Worm (Caenorhabditis elegans): ENCODE measurements around the gene C14A11.2.
A peak's percentile ranks its signal among the peaks of the same experiment; 100 is the strongest.

The C14A11.2 gene

DNA sequence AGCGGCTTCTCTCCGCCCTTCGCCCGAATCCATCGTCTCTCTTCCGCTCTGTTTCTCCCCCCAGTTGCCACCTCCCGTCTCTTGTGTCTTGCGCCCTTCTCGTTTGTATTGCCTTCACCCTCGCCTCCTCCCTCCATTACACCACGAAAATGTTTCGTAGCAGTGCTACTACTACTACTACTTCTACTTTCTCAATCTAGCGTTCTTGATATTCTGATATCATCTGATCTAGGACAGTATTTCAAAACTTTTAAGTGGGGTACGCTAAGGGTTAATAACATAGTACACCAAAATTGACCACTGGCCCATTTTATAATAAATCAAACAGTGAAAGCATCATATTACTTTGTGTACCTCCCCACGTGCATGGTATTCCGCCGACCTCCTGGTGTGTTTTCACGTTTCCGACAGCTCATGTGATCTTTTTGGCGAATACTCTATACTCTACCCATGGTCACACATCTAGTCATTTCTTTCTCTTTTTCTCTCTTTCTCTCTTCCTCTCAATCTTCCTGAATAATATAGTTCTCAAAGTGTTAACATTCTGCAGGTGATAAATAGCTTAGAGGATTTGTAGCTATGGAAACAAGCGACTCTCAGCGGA, at the start of gene C14A11.2 (continued):
- no peak for TF ChIP-seq pqm-1 (tag; optimal IDR thresholded peaks at IDR 0.05)
- no peak for TF ChIP-seq ceh-30 (tag; optimal IDR thresholded peaks at IDR 0.05)
- no peak for TF ChIP-seq ama-1 (optimal IDR thresholded peaks at IDR 0.05)
- TF ChIP-seq hlh-6 (tag; optimal IDR thresholded peaks at IDR 0.05), result no peak
- TF ChIP-seq fkh-10 (GFP tag; optimal IDR thresholded peaks at IDR 0.05), result no peak
- TF ChIP-seq ceh-48 (tag; optimal IDR thresholded peaks at IDR 0.05), result no peak
- peak; percentile 32 for TF ChIP-seq nfya-1 (tag; optimal IDR thresholded peaks at IDR 0.05)
- no peak for TF ChIP-seq pax-1 (tag; optimal IDR thresholded peaks at IDR 0.05)
- TF ChIP-seq ref-2 (tag; optimal IDR thresholded peaks at IDR 0.05), result peak; percentile 48
- TF ChIP-seq hlh-15 (tag; optimal IDR thresholded peaks at IDR 0.05), result no peak
- no peak for TF ChIP-seq ceh-45 (GFP tag; IDR thresholded peaks at IDR 0.05)
- no peak for TF ChIP-seq elt-2 (tag; optimal IDR thresholded peaks at IDR 0.05)
- peak; percentile 17 for TF ChIP-seq ceh-18 (tag; optimal IDR thresholded peaks at IDR 0.05)
- TF ChIP-seq hlh-8 (tag; optimal IDR thresholded peaks at IDR 0.05), result no peak
- TF ChIP-seq pha-2 (tag; optimal IDR thresholded peaks at IDR 0.05), result no peak
- TF ChIP-seq ceh-34 (tag; optimal IDR thresholded peaks at IDR 0.05), result peak; percentile 83
- no peak for TF ChIP-seq ceh-9 (tag; optimal IDR thresholded peaks at IDR 0.05)

DNA sequence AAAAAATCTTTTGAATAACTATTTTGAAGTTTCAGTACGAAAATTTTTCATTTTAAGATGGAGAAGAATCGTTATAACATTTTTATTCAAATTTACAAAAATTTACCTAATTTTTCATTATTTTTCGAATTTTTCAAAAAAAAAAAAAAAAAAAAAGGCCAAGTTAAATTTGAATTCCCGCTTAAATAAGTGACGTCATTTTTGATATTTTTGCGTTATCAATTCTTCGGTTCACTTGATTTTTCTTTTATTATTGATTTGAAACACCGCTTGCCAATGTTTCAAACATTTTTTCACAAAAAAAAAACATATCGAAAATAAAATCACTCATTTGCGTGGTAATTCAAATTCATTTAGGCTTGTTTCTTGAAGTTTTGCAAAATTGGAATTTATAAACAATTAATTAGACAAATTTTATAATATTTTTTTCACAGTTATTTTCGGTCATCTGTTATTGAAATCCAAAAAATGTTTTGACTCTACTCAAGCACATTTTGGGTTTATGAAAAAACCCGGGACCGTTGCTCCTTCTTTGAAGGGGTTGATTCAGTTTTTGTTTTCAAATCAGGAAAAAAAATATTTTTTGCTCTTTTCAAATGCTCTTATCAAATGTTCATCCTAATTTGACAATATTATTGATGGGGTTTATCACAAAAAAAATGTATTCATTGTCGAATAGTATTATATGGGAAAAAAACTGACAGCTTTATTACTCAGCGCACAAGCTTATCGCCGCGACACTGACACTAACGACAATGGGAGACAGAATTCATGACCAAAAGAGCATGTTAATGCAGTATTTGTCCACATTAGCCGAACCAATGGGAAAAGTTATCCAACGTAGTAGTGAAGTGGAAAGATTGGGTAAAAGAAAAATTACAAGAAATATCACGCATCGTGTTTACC, 48.6 kb upstream of the C14A11.2 start:
- TF ChIP-seq che-1 (tag; optimal IDR thresholded peaks at IDR 0.05), result no peak
- no peak for TF ChIP-seq hlh-6 (tag; optimal IDR thresholded peaks at IDR 0.05)
- TF ChIP-seq ceh-18 (tag; optimal IDR thresholded peaks at IDR 0.05), result no peak
- TF ChIP-seq ceh-31 (tag; optimal IDR thresholded peaks at IDR 0.05), result no peak
- no peak for TF ChIP-seq nhr-11 (tag; optimal IDR thresholded peaks at IDR 0.05)

DNA sequence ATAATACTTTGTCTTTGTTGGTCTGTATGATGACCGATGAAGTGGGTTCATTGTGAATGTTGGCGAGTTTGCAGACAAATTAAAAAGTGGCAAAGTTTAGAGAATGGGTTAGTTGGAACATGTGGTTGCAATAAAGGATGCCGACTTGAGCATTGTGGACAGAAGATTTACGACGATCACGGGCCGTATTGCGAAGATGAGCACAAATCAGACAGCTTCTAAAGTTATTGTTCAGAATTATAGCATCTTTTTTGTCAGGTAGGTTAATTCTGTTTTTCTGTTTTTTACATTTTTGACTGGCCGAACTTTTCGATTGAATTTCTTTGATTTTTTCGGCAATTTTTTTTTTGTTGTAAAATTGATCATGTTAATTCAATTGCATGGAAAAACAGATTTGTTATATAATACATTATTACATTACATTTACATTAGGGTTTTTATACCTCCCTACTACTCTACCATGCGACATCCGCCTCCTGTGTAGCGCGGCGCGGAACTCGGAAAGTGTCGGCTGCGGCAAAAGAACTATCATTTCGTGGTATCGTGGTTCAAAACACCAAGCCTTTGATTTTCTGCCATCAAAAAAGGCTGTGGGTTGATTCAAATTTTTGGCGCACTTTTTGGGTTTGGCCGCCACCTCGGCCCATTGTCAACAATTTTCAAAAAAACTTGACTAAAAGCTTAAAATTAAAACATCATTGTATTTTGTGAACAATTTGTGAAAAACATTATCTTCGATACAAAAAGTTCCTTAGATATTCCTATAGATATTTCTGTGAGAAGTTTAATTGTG, 39.2 kb upstream of the C14A11.2 start, which contains the start of gene unc-2:
TSS of gene unc-2 (minus strand) at position 51 of the 793 bp plus-strand sequence.
- TF ChIP-seq fax-1 (tag; optimal IDR thresholded peaks at IDR 0.05), result no peak
- no peak for TF ChIP-seq ceh-22 (tag; optimal IDR thresholded peaks at IDR 0.05)
- TF ChIP-seq K09A11.1 (tag; optimal IDR thresholded peaks at IDR 0.05; ENCODE audit: insufficient read depth), result no peak
- TF ChIP-seq F13H6.1 (tag; optimal IDR thresholded peaks at IDR 0.05), result no peak
- TF ChIP-seq ceh-34 (tag; optimal IDR thresholded peaks at IDR 0.05), result no peak
- no peak for TF ChIP-seq ref-2 (tag; optimal IDR thresholded peaks at IDR 0.05)
- no peak for TF ChIP-seq hlh-30 (tag; optimal IDR thresholded peaks at IDR 0.05; ENCODE audit: insufficient read depth)
- no peak for TF ChIP-seq lim-6 (tag; optimal IDR thresholded peaks at IDR 0.05)
- no peak for TF ChIP-seq pax-1 (tag; optimal IDR thresholded peaks at IDR 0.05)
- TF ChIP-seq ceh-14 (tag; optimal IDR thresholded peaks at IDR 0.05), result no peak
- no peak for TF ChIP-seq K02D7.2 (tag; optimal IDR thresholded peaks at IDR 0.05)
- no peak for TF ChIP-seq nfya-1 (tag; optimal IDR thresholded peaks at IDR 0.05)
- no peak for TF ChIP-seq ets-4 (tag; optimal IDR thresholded peaks at IDR 0.05)
- TF ChIP-seq ztf-16 (tag; optimal IDR thresholded peaks at IDR 0.05), result no peak
- TF ChIP-seq ceh-24 (tag; optimal IDR thresholded peaks at IDR 0.05), result no peak
- no peak for TF ChIP-seq madf-2 (tag; optimal IDR thresholded peaks at IDR 0.05)

DNA sequence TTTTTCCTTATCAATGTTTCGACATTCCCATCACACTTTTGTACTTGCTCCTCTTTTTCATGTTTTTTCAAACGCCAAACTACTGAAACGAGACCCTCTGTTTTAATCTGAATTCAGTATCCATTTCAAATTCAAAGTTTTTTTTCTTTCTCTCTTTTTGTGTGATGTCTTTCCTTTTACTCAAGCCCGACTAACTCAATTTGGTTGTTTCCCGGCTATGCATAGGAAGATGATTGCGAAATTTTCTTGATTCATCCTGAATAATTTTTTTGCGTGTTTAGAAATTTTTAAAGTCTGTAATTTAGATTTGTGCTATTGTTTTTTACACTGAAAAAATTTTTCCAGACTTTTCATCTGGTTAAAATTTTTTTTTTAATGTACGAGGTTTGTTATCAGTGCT, 38.6 kb upstream of the C14A11.2 start:
- TF ChIP-seq elt-2 (tag; optimal IDR thresholded peaks at IDR 0.05) (no peak), lim-6 (tag; optimal IDR thresholded peaks at IDR 0.05) (no peak), dmd-4 (tag; optimal IDR thresholded peaks at IDR 0.05; ENCODE audit: borderline replicate concordance) (no peak), unc-42 (tag; optimal IDR thresholded peaks at IDR 0.05) (peak; percentile 76)

All from whole organism, late embryonic.